Worm (Caenorhabditis elegans) whole organism, late embryonic: Measurements from ENCODE around the gene F53G2.3.

Experiments
- F13H6.1 ChIP-seq: sonication (generic microtip); optimal IDR thresholded peaks from 2 replicates; lab custom pipeline; 2016; ENCODE audit warnings: missing genetic modification characterization, missing compliant biosample characterization
- K02D7.2 ChIP-seq: sonication (generic microtip); optimal IDR thresholded peaks from 2 replicates; lab custom pipeline; 2017; ENCODE audit warnings: mild to moderate bottlenecking, missing genetic modification characterization, missing compliant biosample characterization
- ama-1 ChIP-seq: fragments of 150-350 bp; optimal IDR thresholded peaks from 2 replicates; lab custom pipeline; 2014
- ceh-14 ChIP-seq: sonication (generic microtip); optimal IDR thresholded peaks from 2 replicates; lab custom pipeline; 2016; ENCODE audit warnings: missing genotype, missing genetic modification characterization, missing compliant biosample characterization
- ceh-18 ChIP-seq: sonication (generic microtip); optimal IDR thresholded peaks from 2 replicates; lab custom pipeline; 2016; ENCODE audit warnings: missing genetic modification characterization, missing compliant biosample characterization
- ceh-19 ChIP-seq: fragments of 200-800 bp; sonication (Bioruptor generic); optimal IDR thresholded peaks from 2 replicates; lab custom pipeline; 2018; ENCODE audit warnings: mild to moderate bottlenecking, missing genetic modification characterization, missing compliant biosample characterization
- ceh-22 ChIP-seq: sonication (generic microtip); optimal IDR thresholded peaks from 2 replicates; lab custom pipeline; 2017; ENCODE audit warnings: missing biosample characterization, missing genetic modification characterization
- ceh-34 ChIP-seq: sonication (generic microtip); optimal IDR thresholded peaks from 2 replicates; lab custom pipeline; 2016; ENCODE audit warnings: mild to moderate bottlenecking, missing genetic modification characterization, missing compliant biosample characterization
- che-1 ChIP-seq: sonication (generic microtip); optimal IDR thresholded peaks from 2 replicates; lab custom pipeline; 2016; ENCODE audit warnings: mild to moderate bottlenecking, missing genetic modification characterization, missing compliant biosample characterization
- dmd-4 ChIP-seq: sonication (generic microtip); optimal IDR thresholded peaks from 2 replicates; lab custom pipeline; 2016; ENCODE audit warnings: borderline replicate concordance, missing genetic modification characterization, missing compliant biosample characterization
- dve-1 ChIP-seq: sonication (generic microtip); optimal IDR thresholded peaks from 2 replicates; lab custom pipeline; 2017; ENCODE audit warnings: antibody characterized with exemption, mild to moderate bottlenecking, missing genetic modification characterization, missing compliant biosample characterization
- elt-4 ChIP-seq: sonication (generic microtip); optimal IDR thresholded peaks from 2 replicates; lab custom pipeline; 2016; ENCODE audit warnings: missing genetic modification characterization, missing compliant biosample characterization
- eyg-1 ChIP-seq: sonication (generic microtip); optimal IDR thresholded peaks from 2 replicates; lab custom pipeline; 2016; ENCODE audit warnings: missing genotype, missing genetic modification characterization, missing compliant biosample characterization
- fax-1 ChIP-seq: sonication (generic microtip); optimal IDR thresholded peaks from 2 replicates; lab custom pipeline; 2016; ENCODE audit warnings: missing genotype, missing genetic modification characterization, missing compliant biosample characterization
- fkh-10 ChIP-seq: fragments of 150-350 bp; optimal IDR thresholded peaks from 2 replicates; lab custom pipeline; 2014; ENCODE audit warnings: missing biosample characterization, missing genetic modification reagents, missing genetic modification characterization
- fkh-6 ChIP-seq: sonication (generic microtip); optimal IDR thresholded peaks from 2 replicates; lab custom pipeline; 2016; ENCODE audit warnings: missing genetic modification characterization, missing compliant biosample characterization
- gmeb-2 ChIP-seq: sonication (generic microtip); optimal IDR thresholded peaks from 2 replicates; lab custom pipeline; 2016; ENCODE audit warnings: missing genetic modification characterization, inconsistent platforms, missing compliant biosample characterization
- lim-6 ChIP-seq: sonication (generic microtip); optimal IDR thresholded peaks from 2 replicates; lab custom pipeline; 2016; ENCODE audit warnings: missing genetic modification characterization, missing compliant biosample characterization
- madf-2 ChIP-seq: sonication (generic microtip); optimal IDR thresholded peaks from 2 replicates; lab custom pipeline; 2017; ENCODE audit warnings: missing genetic modification characterization, missing compliant biosample characterization
- npax-4 ChIP-seq: sonication (generic microtip); optimal IDR thresholded peaks from 2 replicates; lab custom pipeline; 2016; ENCODE audit warnings: missing genetic modification characterization, missing compliant biosample characterization
- pha-4 ChIP-seq: fragments of 150-350 bp; optimal IDR thresholded peaks from 2 replicates; lab custom pipeline; 2018; ENCODE audit warnings: missing biosample characterization, missing genetic modification reagents, missing genetic modification characterization
- syd-9 ChIP-seq: sonication (generic microtip); optimal IDR thresholded peaks from 2 replicates; lab custom pipeline; 2016; ENCODE audit warnings: mild to moderate bottlenecking, missing genetic modification characterization, moderate library complexity, missing compliant biosample characterization
- tbx-2 ChIP-seq: sonication (generic microtip); optimal IDR thresholded peaks from 2 replicates; lab custom pipeline; 2016; ENCODE audit warnings: missing genetic modification characterization, missing compliant biosample characterization
- tbx-7 ChIP-seq: sonication (generic microtip); optimal IDR thresholded peaks from 2 replicates; lab custom pipeline; 2016; ENCODE audit warnings: missing genotype, missing genetic modification characterization, missing compliant biosample characterization
- unc-3 ChIP-seq, 2 experiments: fragments of 200-800 bp in 1 of 2; sonication (Bioruptor generic) in 1 of 2; sonication (generic microtip) in 1 of 2; conservative IDR thresholded peaks in 1 of 2; optimal IDR thresholded peaks in 1 of 2; 2 replicates each; pipeline versions ENCODE4 v1.3.6 to Lab custom; 2016 to 2022; ENCODE audit warnings: missing compliant biosample characterization in 2 of 2, missing genetic modification characterization in 2 of 2, missing genetic modification reagents in 1 of 2

The F53G2.3 gene

DNA sequence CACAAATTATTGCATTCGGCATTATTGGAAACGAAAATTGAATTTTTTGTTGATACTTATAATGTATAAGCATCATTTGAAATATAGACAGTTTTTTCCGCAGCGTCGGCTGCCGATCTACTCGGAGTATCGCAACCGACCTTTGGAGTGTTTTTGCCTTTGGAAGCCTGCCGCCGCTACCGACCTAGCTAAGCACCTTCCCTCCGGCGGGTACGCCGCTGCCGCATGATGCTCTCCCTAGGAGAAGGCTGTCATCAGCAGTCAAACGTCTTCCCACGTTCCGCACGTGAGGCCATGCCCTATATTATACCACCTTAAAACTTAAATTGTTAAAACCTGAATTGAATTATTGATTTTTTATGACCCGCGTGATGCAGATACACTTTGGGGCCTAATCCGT is 38.3 kb downstream of the F53G2.3 start (continued):
- TF ChIP-seq pha-4 (tag; lab: Kevin White, UChicago) (no peak), eyg-1 (tag; lab: Kevin White, UChicago) (no peak)

ce11 chrII:2521960-2522359 is 41.8 kb downstream of the F53G2.3 start, which contains the start of gene bath-13:
Gene bath-13 (minus strand): TSS chrII:2522060.
- TF ChIP-seq eyg-1 (tag; lab: Kevin White, UChicago) (no peak), dmd-4 (tag; lab: Kevin White, UChicago) (no peak), fax-1 (no peak), syd-9 (tag; lab: Kevin White, UChicago) (no peak), ceh-19 (GFP tag; lab: Kevin White, UChicago) (no peak), ama-1 (lab: Kevin White, UChicago) (no peak), F13H6.1 (tag; lab: Kevin White, UChicago) (no peak), lim-6 (tag; lab: Kevin White, UChicago) (no peak), ceh-14 (tag; lab: Kevin White, UChicago) (no peak), ceh-18 (tag; lab: Kevin White, UChicago) (no peak), tbx-7 (tag; lab: Kevin White, UChicago) (no peak)

DNA sequence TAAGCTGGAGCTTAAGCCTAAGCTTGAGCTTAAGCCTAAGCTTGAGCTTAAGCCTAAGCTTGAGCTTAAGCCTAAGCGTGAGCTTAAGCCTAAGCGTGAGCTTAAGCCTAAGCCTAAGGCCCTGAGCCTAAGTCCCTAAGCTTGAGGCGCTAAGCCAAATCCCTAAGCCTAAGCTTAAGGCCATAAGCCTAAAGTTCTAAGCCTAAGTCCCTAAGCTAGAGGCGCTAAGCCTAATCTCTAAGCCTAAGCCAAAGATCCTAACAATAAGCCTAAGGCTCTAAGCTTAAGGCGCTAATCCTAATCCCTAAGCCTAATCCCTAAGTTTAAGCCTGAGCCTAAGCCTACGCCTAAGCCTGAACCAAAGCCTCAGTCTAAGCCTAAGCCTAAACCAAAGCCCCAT is 45.5 kb downstream of the F53G2.3 start:
- TF ChIP-seq dve-1 (tag; lab: Kevin White, UChicago) (peak; percentile 100), eyg-1 (tag; lab: Kevin White, UChicago) (no peak)

DNA sequence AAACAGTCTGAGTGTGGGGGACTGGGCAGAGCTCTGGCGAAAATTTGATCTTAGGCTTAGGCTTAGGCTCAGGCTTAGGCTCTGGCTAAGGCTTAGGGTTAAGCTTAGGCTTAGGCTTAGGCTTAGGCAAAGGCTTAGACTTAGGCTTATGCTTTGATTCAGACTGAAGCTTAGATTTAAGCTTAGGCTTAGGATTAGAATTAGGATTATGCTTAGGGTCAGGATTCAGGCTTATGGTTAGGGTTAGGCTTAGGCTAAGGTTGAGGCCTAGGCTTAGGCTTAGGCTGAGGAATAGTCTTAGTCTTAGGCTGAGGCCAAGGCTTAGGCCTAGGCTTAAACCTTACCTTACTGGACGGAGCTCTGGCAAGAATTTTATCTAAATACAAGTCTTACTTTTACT is 46.7 kb downstream of the F53G2.3 start:
- TF ChIP-seq npax-4 (tag; lab: Kevin White, UChicago), result no peak
- TF ChIP-seq unc-3 (GFP tag; conservative IDR thresholded peaks at IDR 0.05; lab: Robert Waterston, UW), result no peak
- no peak for TF ChIP-seq unc-3 (tag; optimal IDR thresholded peaks at IDR 0.05; lab: Kevin White, UChicago)
- no peak for TF ChIP-seq fkh-10 (GFP tag; lab: Kevin White, UChicago)
- no peak for TF ChIP-seq ceh-22 (tag; lab: Kevin White, UChicago)
- TF ChIP-seq elt-4, result no peak
- TF ChIP-seq K02D7.2, result no peak
- TF ChIP-seq che-1 (tag; lab: Kevin White, UChicago), result no peak
- peak; percentile 69 for TF ChIP-seq dve-1 (tag; lab: Kevin White, UChicago)
- TF ChIP-seq ceh-34 (tag; lab: Kevin White, UChicago), result no peak

ce11 chrII:2530496-2530895 is 50.3 kb downstream of the F53G2.3 start, which contains the start of gene K02F6.6:
Gene K02F6.6 (plus strand): TSS chrII:2530796.
- no peak for TF ChIP-seq tbx-2
- no peak for TF ChIP-seq dmd-4 (tag; lab: Kevin White, UChicago)
- TF ChIP-seq pha-4 (tag; lab: Kevin White, UChicago), result no peak
- no peak for TF ChIP-seq fkh-6 (tag; lab: Kevin White, UChicago)
- no peak for TF ChIP-seq elt-4
- TF ChIP-seq madf-2 (tag; lab: Kevin White, UChicago), result no peak
- no peak for TF ChIP-seq gmeb-2 (tag; lab: Kevin White, UChicago)
- TF ChIP-seq, all 69 proteins: peak for 0
